Fruit fly (Drosophila melanogaster) whole organism, embryonic: Measurements from ENCODE around the gene Drs.
A peak's percentile ranks its signal among the peaks of the same experiment; 100 is the strongest.

Experiments
- Ada2b ChIP-seq: fragments of 200-800 bp; sonication (Bioruptor generic); IDR thresholded peaks from 2 replicates; pipeline ENCODE4 v1.3.6; 2022; ENCODE audit warnings: missing biosample characterization, missing genetic modification characterization
- BtbVII ChIP-seq: fragments of 200-800 bp; sonication (Bioruptor generic); optimal IDR thresholded peaks from 3 replicates; lab custom pipeline; 2017; ENCODE audit warnings: missing biosample characterization, mild to moderate bottlenecking, missing genetic modification characterization
- CG10274 ChIP-seq: fragments of 200-800 bp; sonication (Bioruptor generic); optimal IDR thresholded peaks from 3 replicates; lab custom pipeline; 2017; ENCODE audit warnings: missing biosample characterization, mild to moderate bottlenecking, missing genetic modification characterization
- CG10321 ChIP-seq: fragments of 200-800 bp; sonication (Bioruptor generic); IDR thresholded peaks from 2 replicates; pipeline ENCODE4 v1.3.6; 2022; ENCODE audit warnings: missing biosample characterization, missing genetic modification characterization
- CG10979 ChIP-seq: fragments of 200-800 bp; sonication (Bioruptor generic); optimal IDR thresholded peaks from 2 replicates; lab custom pipeline; 2018; ENCODE audit warnings: missing biosample characterization, mild to moderate bottlenecking, missing genetic modification characterization, moderate library complexity
- CG1792 ChIP-seq: fragments of 200-800 bp; sonication (Bioruptor generic); optimal IDR thresholded peaks from 2 replicates; lab custom pipeline; 2016; ENCODE audit warnings: missing biosample characterization, missing genetic modification characterization
- CG18011 ChIP-seq: fragments of 200-800 bp; sonication (Bioruptor generic); optimal IDR thresholded peaks from 2 replicates; lab custom pipeline; 2017; ENCODE audit warnings: missing biosample characterization, missing genetic modification characterization, mild to moderate bottlenecking, moderate library complexity, missing genotype
- CG31388 ChIP-seq: fragments of 200-800 bp; sonication (Bioruptor generic); optimal IDR thresholded peaks from 2 replicates; lab custom pipeline; 2016; ENCODE audit warnings: missing biosample characterization, missing genetic modification characterization
- CG3407 ChIP-seq: fragments of 200-800 bp; sonication (Bioruptor generic); optimal IDR thresholded peaks from 2 replicates; lab custom pipeline; 2018; ENCODE audit warnings: missing biosample characterization, mild to moderate bottlenecking, missing genetic modification characterization
- CG3847 ChIP-seq: fragments of 200-800 bp; sonication (Bioruptor generic); IDR thresholded peaks from 2 replicates; pipeline ENCODE4 v1.3.6; 2022; ENCODE audit warnings: missing biosample characterization, missing genetic modification characterization
- CG6272 ChIP-seq: fragments of 200-800 bp; sonication (Bioruptor generic); IDR thresholded peaks from 2 replicates; pipeline ENCODE4 v1.3.6; 2022; ENCODE audit warnings: missing biosample characterization, missing genetic modification characterization
- CG6791 ChIP-seq: fragments of 200-800 bp; sonication (Bioruptor generic); IDR thresholded peaks from 3 replicates; pipeline ENCODE4 v1.3.6; 2022; ENCODE audit warnings: missing biosample characterization, missing genetic modification characterization; ENCODE audit not compliant: partially characterized antibody
- CG7786 ChIP-seq: fragments of 200-800 bp; sonication (Bioruptor generic); optimal IDR thresholded peaks from 2 replicates; lab custom pipeline; 2016; ENCODE audit warnings: missing biosample characterization, missing genetic modification characterization
- CG7963 ChIP-seq: fragments of 200-800 bp; sonication (Bioruptor generic); IDR thresholded peaks from 3 replicates; pipeline ENCODE4 v1.3.6; 2022; ENCODE audit warnings: missing biosample characterization, missing genetic modification characterization; ENCODE audit not compliant: partially characterized antibody
- CG8290 ChIP-seq, 3 experiments: fragments of 200-800 bp; sonication (Bioruptor generic); optimal IDR thresholded peaks; 2 replicates each; lab custom pipeline; 2016 to 2019; ENCODE audit warnings: missing biosample characterization in 3 of 3, missing genetic modification characterization in 3 of 3, mild to moderate bottlenecking in 2 of 3, moderate library complexity in 1 of 3
- CoRest ChIP-seq: fragments of 200-800 bp; sonication (Bioruptor generic); optimal IDR thresholded peaks from 3 replicates; lab custom pipeline; 2018; ENCODE audit warnings: missing biosample characterization, mild to moderate bottlenecking, missing genetic modification characterization, moderate library complexity
- CrebB ChIP-seq: fragments of 200-800 bp; sonication (Bioruptor generic); optimal IDR thresholded peaks from 3 replicates; lab custom pipeline; 2018; ENCODE audit warnings: missing biosample characterization, mild to moderate bottlenecking, missing genetic modification characterization
- D ChIP-seq, 2 experiments: fragments of 200-800 bp in 1 of 2; fragments of >200 bp in 1 of 2; sonication (Bioruptor generic) in 1 of 2; optimal IDR thresholded peaks; 2 replicates in 1 of 2; 3 replicates in 1 of 2; lab custom pipeline; 2017; ENCODE audit warnings: mild to moderate bottlenecking in 1 of 2, missing biosample characterization in 1 of 2, missing genetic modification characterization in 1 of 2, missing genetic modification reagents in 1 of 2
- Doc3 ChIP-seq: fragments of 200-800 bp; sonication (Bioruptor generic); IDR thresholded peaks from 3 replicates; pipeline ENCODE4 v1.3.6; 2022; ENCODE audit warnings: missing biosample characterization, missing genetic modification characterization; ENCODE audit not compliant: partially characterized antibody
- HHEX ChIP-seq: fragments of 200-800 bp; sonication (Bioruptor generic); optimal IDR thresholded peaks from 3 replicates; lab custom pipeline; 2017; ENCODE audit warnings: missing biosample characterization, mild to moderate bottlenecking, missing genetic modification characterization, missing genetic modification reagents
- Hmr ChIP-seq: fragments of 200-800 bp; sonication (Bioruptor generic); optimal IDR thresholded peaks from 3 replicates; lab custom pipeline; 2017; ENCODE audit warnings: mild to moderate bottlenecking, missing biosample characterization, missing genetic modification reagents, missing genetic modification characterization
- Hr3 ChIP-seq: fragments of 200-800 bp; sonication (Bioruptor generic); optimal IDR thresholded peaks from 3 replicates; lab custom pipeline; 2016; ENCODE audit warnings: missing biosample characterization, missing genetic modification characterization
- Jarid2 ChIP-seq: fragments of 200-800 bp; sonication (Bioruptor generic); optimal IDR thresholded peaks from 3 replicates; lab custom pipeline; 2017; ENCODE audit warnings: mild to moderate bottlenecking, missing biosample characterization, missing genetic modification reagents, missing genetic modification characterization
- Kr ChIP-seq: fragments of 200-800 bp; sonication (Bioruptor generic); optimal IDR thresholded peaks from 2 replicates; lab custom pipeline; 2017; ENCODE audit warnings: missing biosample characterization, mild to moderate bottlenecking, missing genetic modification characterization
- Lhr ChIP-seq: fragments of 200-800 bp; sonication (Bioruptor generic); optimal IDR thresholded peaks from 3 replicates; lab custom pipeline; 2017; ENCODE audit warnings: mild to moderate bottlenecking, missing biosample characterization, missing genetic modification reagents, missing genetic modification characterization
- NFAT ChIP-seq: fragments of 200-800 bp; sonication (Bioruptor generic); IDR thresholded peaks from 2 replicates; pipeline ENCODE4 v1.3.6; 2022; ENCODE audit warnings: missing biosample characterization, missing genetic modification characterization
- Nf-YB ChIP-seq: fragments of 200-800 bp; sonication (Bioruptor generic); optimal IDR thresholded peaks from 3 replicates; lab custom pipeline; 2019; ENCODE audit warnings: missing biosample characterization, mild to moderate bottlenecking, missing genetic modification characterization, moderate library complexity
- PHDP ChIP-seq: fragments of 200-800 bp; sonication (Bioruptor generic); optimal IDR thresholded peaks from 3 replicates; lab custom pipeline; 2018; ENCODE audit warnings: missing biosample characterization, mild to moderate bottlenecking, missing genetic modification characterization, moderate library complexity
- Sox102F ChIP-seq: fragments of 200-800 bp; sonication (Bioruptor generic); optimal IDR thresholded peaks from 2 replicates; lab custom pipeline; 2018; ENCODE audit warnings: missing biosample characterization, mild to moderate bottlenecking, missing genetic modification characterization, moderate library complexity
- ato ChIP-seq: fragments of 200-800 bp; sonication (Bioruptor generic); IDR thresholded peaks from 2 replicates; pipeline ENCODE4 v1.3.6; 2022; ENCODE audit warnings: missing biosample characterization, missing genetic modification characterization; ENCODE audit not compliant: partially characterized antibody
- danr ChIP-seq: fragments of 200-800 bp; sonication (Bioruptor generic); IDR thresholded peaks from 2 replicates; pipeline ENCODE4 v1.3.6; 2022; ENCODE audit warnings: missing biosample characterization, missing genetic modification characterization
- dm ChIP-seq: fragments of 200-800 bp; sonication (Bioruptor generic); optimal IDR thresholded peaks from 3 replicates; lab custom pipeline; 2016; ENCODE audit warnings: missing biosample characterization, missing genetic modification characterization
- dmrt99B ChIP-seq: fragments of 200-800 bp; sonication (Bioruptor generic); optimal IDR thresholded peaks from 2 replicates; lab custom pipeline; 2018; ENCODE audit warnings: missing biosample characterization, mild to moderate bottlenecking, missing genetic modification characterization, moderate library complexity
- eyg ChIP-seq: fragments of 200-800 bp; sonication (Bioruptor generic); optimal IDR thresholded peaks from 3 replicates; lab custom pipeline; 2016; ENCODE audit warnings: missing biosample characterization, missing genetic modification characterization
- fru ChIP-seq: fragments of >200 bp; optimal IDR thresholded peaks from 2 replicates; lab custom pipeline; 2017
- gcm ChIP-seq: fragments of 200-800 bp; sonication (Bioruptor generic); optimal IDR thresholded peaks from 2 replicates; lab custom pipeline; 2019; ENCODE audit warnings: missing biosample characterization, mild to moderate bottlenecking, missing genetic modification characterization, moderate library complexity
- gem ChIP-seq: fragments of 200-800 bp; sonication (Bioruptor generic); optimal IDR thresholded peaks from 2 replicates; lab custom pipeline; 2019; ENCODE audit warnings: missing biosample characterization, mild to moderate bottlenecking, missing genetic modification characterization, moderate library complexity
- gfzf ChIP-seq: fragments of 200-800 bp; sonication (Bioruptor generic); optimal IDR thresholded peaks from 2 replicates; lab custom pipeline; 2016; ENCODE audit warnings: missing biosample characterization, mild to moderate bottlenecking, missing genetic modification characterization, moderate library complexity
- grau ChIP-seq: fragments of 200-800 bp; optimal IDR thresholded peaks from 3 replicates; lab custom pipeline; 2019; ENCODE audit warnings: missing biosample characterization, mild to moderate bottlenecking, missing genetic modification characterization, moderate library complexity
- hbn ChIP-seq: fragments of 200-800 bp; sonication (Bioruptor generic); IDR thresholded peaks from 2 replicates; pipeline ENCODE4 v1.3.6; 2022; ENCODE audit warnings: missing biosample characterization, missing genetic modification characterization; ENCODE audit not compliant: partially characterized antibody
- kay ChIP-seq: fragments of 200-800 bp; sonication (Bioruptor generic); optimal IDR thresholded peaks from 2 replicates; lab custom pipeline; 2016; ENCODE audit warnings: missing biosample characterization, missing genetic modification characterization
- nmo ChIP-seq: fragments of 200-800 bp; sonication (Bioruptor generic); optimal IDR thresholded peaks from 2 replicates; lab custom pipeline; 2018; ENCODE audit warnings: missing biosample characterization, mild to moderate bottlenecking, missing genetic modification characterization, moderate library complexity
- onecut ChIP-seq: fragments of 200-800 bp; sonication (Bioruptor generic); IDR thresholded peaks from 2 replicates; pipeline ENCODE4 v1.3.6; 2022; ENCODE audit warnings: missing biosample characterization, missing genetic modification characterization
- slp2 ChIP-seq: fragments of 200-800 bp; sonication (Bioruptor generic); optimal IDR thresholded peaks from 2 replicates; lab custom pipeline; 2016; ENCODE audit warnings: missing biosample characterization, missing genetic modification characterization
- ssp ChIP-seq: fragments of 200-800 bp; sonication (Bioruptor generic); IDR thresholded peaks from 2 replicates; pipeline ENCODE4 v1.3.6; 2022; ENCODE audit warnings: missing biosample characterization, missing genetic modification characterization
- unc-4 ChIP-seq: fragments of 200-800 bp; sonication (Bioruptor generic); IDR thresholded peaks from 2 replicates; pipeline ENCODE4 v1.3.6; 2022; ENCODE audit warnings: missing biosample characterization, missing genetic modification characterization; ENCODE audit not compliant: partially characterized antibody
- vfl ChIP-seq: fragments of 200-800 bp; sonication (Bioruptor generic); optimal IDR thresholded peaks from 2 replicates; lab custom pipeline; 2016; ENCODE audit warnings: missing biosample characterization, missing genetic modification characterization
- z ChIP-seq: fragments of 200-800 bp; sonication (Bioruptor generic); IDR thresholded peaks from 3 replicates; pipeline ENCODE4 v1.3.6; 2022; ENCODE audit warnings: missing biosample characterization, missing genetic modification characterization
- zen ChIP-seq: fragments of 200-800 bp; sonication (Bioruptor generic); optimal IDR thresholded peaks from 3 replicates; lab custom pipeline; 2018; ENCODE audit warnings: missing biosample characterization, mild to moderate bottlenecking, missing genetic modification characterization, moderate library complexity
- zfh1 ChIP-seq: fragments of 200-800 bp; sonication (Bioruptor generic); IDR thresholded peaks from 3 replicates; pipeline ENCODE4 v1.3.6; 2022; ENCODE audit warnings: missing biosample characterization, missing genetic modification characterization

The Drs gene

dm6 chr3L:3411699-3412098 is 42.3 kb downstream of the Drs start (continued):
- TF ChIP-seq z (GFP tag; lab: Robert Waterston, UW), result no peak
- no peak for TF ChIP-seq CG18011 (GFP tag; lab: Kevin White, UChicago)
- no peak for TF ChIP-seq eyg
- TF ChIP-seq vfl (GFP tag; lab: Kevin White, UChicago), result no peak
- TF ChIP-seq grau (tag; lab: Kevin White, UChicago), result peak; percentile 52
- TF ChIP-seq gcm (GFP tag; lab: Kevin White, UChicago), result no peak
- TF ChIP-seq CG6272 (GFP tag; lab: Robert Waterston, UW), result no peak
- no peak for TF ChIP-seq CG10321 (GFP tag; lab: Robert Waterston, UW)
- TF ChIP-seq D (optimal IDR thresholded peaks at IDR 0.05; lab: Kevin White, UChicago), result no peak
- TF ChIP-seq D (GFP tag; optimal IDR thresholded peaks at IDR 0.05; lab: Kevin White, UChicago), result no peak
- peak; percentile 41 for TF ChIP-seq Sox102F (GFP tag; lab: Kevin White, UChicago)
- no peak for TF ChIP-seq NFAT
- TF ChIP-seq hbn (GFP tag; lab: Robert Waterston, UW), result peak; percentile 59; the same call in 1 of the 2 replicates
- TF ChIP-seq PHDP (tag; lab: Kevin White, UChicago), result peak; percentile 15
- no peak for TF ChIP-seq gfzf (GFP tag; lab: Kevin White, UChicago)
- TF ChIP-seq CG3847, result peak; percentile 51; the same call in 1 of the 2 replicates
- TF ChIP-seq CG31388 (GFP tag; lab: Kevin White, UChicago), result no peak
- no peak for TF ChIP-seq CG10274 (GFP tag; lab: Kevin White, UChicago)
- TF ChIP-seq Ada2b (GFP tag; lab: Robert Waterston, UW), result no peak
- peak; percentile 17 for TF ChIP-seq HHEX (GFP tag; lab: Kevin White, UChicago)
- peak; percentile 20 for TF ChIP-seq BtbVII (GFP tag; lab: Kevin White, UChicago)
- peak; percentile 64 for TF ChIP-seq Hmr
- no peak for TF ChIP-seq Lhr (GFP tag; lab: Kevin White, UChicago)
- TF ChIP-seq CrebB (tag; lab: Kevin White, UChicago), result no peak
- no peak for TF ChIP-seq CG6791 (GFP tag; lab: Robert Waterston, UW)
- TF ChIP-seq Kr (GFP tag; lab: Kevin White, UChicago), result no peak
- TF ChIP-seq Nf-YB (GFP tag; lab: Kevin White, UChicago), result no peak
- TF ChIP-seq Jarid2 (GFP tag; lab: Kevin White, UChicago), result no peak
- no peak for TF ChIP-seq fru
- TF ChIP-seq ato (GFP tag; lab: Robert Waterston, UW), result no peak
- TF ChIP-seq CG3407 (GFP tag; lab: Kevin White, UChicago), result no peak
- TF ChIP-seq CG8290 (GFP tag; optimal IDR thresholded peaks at IDR 0.05; lab: Kevin White, UChicago), result no peak
- no peak for TF ChIP-seq CG8290 (tag; optimal IDR thresholded peaks at IDR 0.05; lab: Kevin White, UChicago)
- no peak for TF ChIP-seq CG7963
- TF ChIP-seq kay (GFP tag; lab: Kevin White, UChicago), result no peak
- TF ChIP-seq Doc3, result peak; percentile 61; the same call in 2 of the 3 replicates
- TF ChIP-seq dmrt99B, result peak; percentile 35
- peak; percentile 41 for TF ChIP-seq CG7786 (GFP tag; lab: Kevin White, UChicago)
- peak; percentile 57 for TF ChIP-seq unc-4 (GFP tag; lab: Robert Waterston, UW)
- TF ChIP-seq Hr3 (GFP tag; lab: Kevin White, UChicago), result no peak
- TF ChIP-seq CoRest (tag; lab: Kevin White, UChicago), result peak; percentile 29
- TF ChIP-seq zen, result no peak
- no peak for TF ChIP-seq ssp (GFP tag; lab: Robert Waterston, UW)
- peak; percentile 18; the same call in 1 of the 2 replicates for TF ChIP-seq onecut
- no peak for TF ChIP-seq slp2 (GFP tag; lab: Kevin White, UChicago)
- TF ChIP-seq CG10979, result no peak
- TF ChIP-seq danr (GFP tag; lab: Robert Waterston, UW), result no peak
- TF ChIP-seq CG1792 (GFP tag; lab: Kevin White, UChicago), result peak; percentile 13
- peak; percentile 42 for TF ChIP-seq gem
- no peak for TF ChIP-seq dm (GFP tag; lab: Kevin White, UChicago)
- TF ChIP-seq zfh1 (GFP tag; lab: Robert Waterston, UW), result no peak
- peak; percentile 8 for TF ChIP-seq nmo (GFP tag; lab: Kevin White, UChicago)
